Worm (Caenorhabditis elegans): ENCODE measurements around the gene Y53G8B.1.

DNA sequence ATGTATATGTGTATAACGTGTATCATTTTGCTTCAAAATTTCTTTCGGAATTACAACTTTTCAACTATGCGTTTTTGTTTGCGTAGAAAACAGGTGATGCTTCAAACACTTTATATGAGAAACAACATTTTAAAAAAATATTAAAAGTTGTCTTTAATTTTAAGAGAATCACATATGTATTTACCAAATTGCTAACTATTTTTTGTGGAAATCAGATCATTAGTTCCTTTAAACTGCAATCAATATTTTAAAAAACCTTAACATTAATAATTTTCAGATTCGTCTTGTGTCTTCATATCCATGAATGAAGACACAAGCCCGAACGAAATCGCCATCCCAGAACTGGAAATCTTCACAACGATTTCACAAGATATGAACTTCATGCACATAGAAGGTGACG lies 23.8 kb downstream of the Y53G8B.1 start, which contains the start of gene C44B11.6:
- no peak for TF ChIP-seq pha-4 (tag; optimal IDR thresholded peaks at IDR 0.05)
- TF ChIP-seq hmg-1.2 (GFP tag; IDR thresholded peaks at IDR 0.05) = no peak
- no peak for TF ChIP-seq ets-4 (GFP tag; optimal IDR thresholded peaks at IDR 0.05)
- no peak for TF ChIP-seq ama-1 (optimal IDR thresholded peaks at IDR 0.05)
- no peak for TF ChIP-seq ama-1 (GFP tag; optimal IDR thresholded peaks at IDR 0.05)
- no peak for TF ChIP-seq repo-1 (tag; optimal IDR thresholded peaks at IDR 0.05)
- no peak for TF ChIP-seq madf-10 (tag; optimal IDR thresholded peaks at IDR 0.05)
- no peak for TF ChIP-seq him-1 (tag; optimal IDR thresholded peaks at IDR 0.05)
